Worm (Caenorhabditis elegans): Measurements from ENCODE around the gene F11C7.2.

The F11C7.2 gene

ce11 chrX:17419813-17420584 lies 23.4 kb downstream of the F11C7.2 start (continued):
- TF ChIP-seq fkh-10 (GFP tag; optimal IDR thresholded peaks at IDR 0.05) (no peak), tag-97 (GFP tag; IDR thresholded peaks at IDR 0.05) (no peak), lsy-2 (tag; optimal IDR thresholded peaks at IDR 0.05) (peak; percentile 21 to 74), Y5F2A.4 (GFP tag; optimal IDR thresholded peaks at IDR 0.05) (no peak), Y75B8A.6 (GFP tag; IDR thresholded peaks at IDR 0.05) (peak; percentile 25; the same call in 1 of the 2 replicates), mep-1 (tag; optimal IDR thresholded peaks at IDR 0.05) (peak; percentile 78), nhr-48 (tag; optimal IDR thresholded peaks at IDR 0.05) (peak; percentile 56), ceh-20 (GFP tag; IDR thresholded peaks at IDR 0.05) (peak; percentile 77), ZK546.5 (tag; optimal IDR thresholded peaks at IDR 0.05) (no peak), lin-39 (tag; optimal IDR thresholded peaks at IDR 0.05) (no peak), lin-29 (GFP tag; IDR thresholded peaks at IDR 0.05) (no peak), pqm-1 (tag; optimal IDR thresholded peaks at IDR 0.05) (no peak), mdl-1 (tag; optimal IDR thresholded peaks at IDR 0.05) (peak in 1 of 2 experiments; percentile 59), T26A8.4 (GFP tag; IDR thresholded peaks at IDR 0.05) (peak; percentile 92), hif-1 (tag; optimal IDR thresholded peaks at IDR 0.05) (no peak), jun-1 (tag; optimal IDR thresholded peaks at IDR 0.05) (peak; percentile 39), F26F4.8 (GFP tag; conservative IDR thresholded peaks at IDR 0.05) (no peak), F10B5.3 (tag; optimal IDR thresholded peaks at IDR 0.05) (no peak), nhr-28 (tag; optimal IDR thresholded peaks at IDR 0.05) (peak; percentile 46), gei-8 (GFP tag; optimal IDR thresholded peaks at IDR 0.05) (peak; percentile 60), mdt-29 (GFP tag; IDR thresholded peaks at IDR 0.05) (peak; percentile 66; the same call in 1 of the 2 replicates), nhr-25 (tag; optimal IDR thresholded peaks at IDR 0.05; ENCODE audit: borderline replicate concordance, insufficient read depth) (peak; percentile 91), sdz-12 (GFP tag; optimal IDR thresholded peaks at IDR 0.05) (peak; percentile 5), rbr-2 (tag; optimal IDR thresholded peaks at IDR 0.05) (peak; percentile 11), mxl-3 (GFP tag; optimal IDR thresholded peaks at IDR 0.05) (peak; percentile 51), T20F7.1 (GFP tag; optimal IDR thresholded peaks at IDR 0.05) (peak; percentile 22), arid-1 (GFP tag; conservative IDR thresholded peaks at IDR 0.05) (no peak), nhr-77 (tag; optimal IDR thresholded peaks at IDR 0.05) (peak; percentile 50), F44E2.7 (GFP tag; IDR thresholded peaks at IDR 0.05) (no peak), ceh-28 (tag; optimal IDR thresholded peaks at IDR 0.05) (peak; percentile 1), dmd-8 (GFP tag; IDR thresholded peaks at IDR 0.05) (no peak), ztf-7 (tag; optimal IDR thresholded peaks at IDR 0.05) (no peak)

ce11 chrX:17420585-17421459 lies 24.2 kb downstream of the F11C7.2 start:
- TF ChIP-seq D1046.2 (GFP tag; IDR thresholded peaks at IDR 0.05) (0 out of 2 replicates have a peak, but pooled peaks have one; percentile 5), tag-97 (GFP tag; IDR thresholded peaks at IDR 0.05) (no peak), unc-62 (GFP tag; optimal IDR thresholded peaks at IDR 0.05 in 1 of 2) (peak in 1 of 2 experiments; percentile 75), unc-62 (tag; optimal IDR thresholded peaks at IDR 0.05) (no peak), dmd-6 (GFP tag; IDR thresholded peaks at IDR 0.05) (no peak), nhr-25 (tag; optimal IDR thresholded peaks at IDR 0.05; ENCODE audit: borderline replicate concordance, insufficient read depth) (peak; percentile 6), zag-1 (tag; optimal IDR thresholded peaks at IDR 0.05) (no peak), F49E8.2 (tag; optimal IDR thresholded peaks at IDR 0.05; ENCODE audit: borderline replicate concordance) (no peak), sdz-12 (GFP tag; optimal IDR thresholded peaks at IDR 0.05) (no peak), aly-2 (tag; optimal IDR thresholded peaks at IDR 0.05) (no peak), pha-4 (GFP tag; IDR thresholded peaks at IDR 0.05) (no peak), pha-4 (tag; optimal IDR thresholded peaks at IDR 0.05) (no peak), nhr-48 (tag; optimal IDR thresholded peaks at IDR 0.05) (peak; percentile 59), F44E2.7 (GFP tag; IDR thresholded peaks at IDR 0.05) (no peak), zfp-2 (tag; optimal IDR thresholded peaks at IDR 0.05) (no peak), tra-1 (GFP tag; IDR thresholded peaks at IDR 0.05) (no peak), lin-13 (GFP tag; optimal IDR thresholded peaks at IDR 0.05) (no peak), nhr-41 (GFP tag; IDR thresholded peaks at IDR 0.05) (no peak), snpc-1.2 (GFP tag; IDR thresholded peaks at IDR 0.05) (no peak), unc-130 (GFP tag; optimal IDR thresholded peaks at IDR 0.05) (no peak), nhr-10 (tag; optimal IDR thresholded peaks at IDR 0.05) (no peak)
